Fruit fly (Drosophila melanogaster): Measurements from ENCODE around the gene HisRS.

dm6 chrX:18506639-18507528 is 8.3 kb upstream of the HisRS start:
- TF ChIP-seq CG4496 (GFP tag; IDR thresholded peaks at IDR 0.05) (peak; percentile 92), CG14655 (GFP tag; optimal IDR thresholded peaks at IDR 0.05) (no peak), CG8301 (tag; optimal IDR thresholded peaks at IDR 0.05) (peak; percentile 69), Pif1B (GFP tag; optimal IDR thresholded peaks at IDR 0.05) (peak; percentile 71), CG13204 (GFP tag; optimal IDR thresholded peaks at IDR 0.05) (no peak), CG9948 (tag; optimal IDR thresholded peaks at IDR 0.05) (peak; percentile 57), Ets98B (GFP tag; IDR thresholded peaks at IDR 0.05) (peak; percentile 86), CG17806 (tag; optimal IDR thresholded peaks at IDR 0.05) (peak; percentile 65)

All from whole organism, pupa.